Worm (Caenorhabditis elegans) whole organism, late embryonic: ENCODE measurements around the gene old-2.

Source experiments
- C08G9.2 ChIP-seq: sonication (generic microtip); optimal IDR thresholded peaks from 2 replicates; lab custom pipeline; 2016; ENCODE audit warnings: mild to moderate bottlenecking, missing genetic modification characterization, moderate library complexity, missing compliant biosample characterization
- C38D4.7 ChIP-seq: fragments of 200-800 bp; sonication (Bioruptor generic); optimal IDR thresholded peaks from 2 replicates; lab custom pipeline; 2018; ENCODE audit warnings: mild to moderate bottlenecking, missing genetic modification characterization, moderate library complexity, missing compliant biosample characterization
- F13H6.1 ChIP-seq: sonication (generic microtip); optimal IDR thresholded peaks from 2 replicates; lab custom pipeline; 2016; ENCODE audit warnings: missing genetic modification characterization, missing compliant biosample characterization
- K09A11.1 ChIP-seq: sonication (generic microtip); optimal IDR thresholded peaks from 2 replicates; lab custom pipeline; 2017; ENCODE audit warnings: antibody characterized with exemption, mild to moderate bottlenecking, missing genetic modification characterization, missing compliant biosample characterization; ENCODE audit not compliant: insufficient read depth
- T23F11.4 ChIP-seq: fragments of 200-800 bp; sonication (Bioruptor generic); optimal IDR thresholded peaks from 2 replicates; lab custom pipeline; 2018; ENCODE audit warnings: mild to moderate bottlenecking, missing genetic modification characterization, missing compliant biosample characterization
- Y22D7AL.16 ChIP-seq: sonication (generic microtip); optimal IDR thresholded peaks from 2 replicates; lab custom pipeline; 2016; ENCODE audit warnings: missing genetic modification characterization, missing compliant biosample characterization
- ahr-1 ChIP-seq: sonication (generic microtip); optimal IDR thresholded peaks from 2 replicates; lab custom pipeline; 2016; ENCODE audit warnings: missing genetic modification characterization, missing compliant biosample characterization
- ama-1 ChIP-seq: fragments of 150-350 bp; optimal IDR thresholded peaks from 2 replicates; lab custom pipeline; 2014
- ceh-19 ChIP-seq: fragments of 200-800 bp; sonication (Bioruptor generic); optimal IDR thresholded peaks from 2 replicates; lab custom pipeline; 2018; ENCODE audit warnings: mild to moderate bottlenecking, missing genetic modification characterization, missing compliant biosample characterization
- ceh-22 ChIP-seq: sonication (generic microtip); optimal IDR thresholded peaks from 2 replicates; lab custom pipeline; 2017; ENCODE audit warnings: missing biosample characterization, missing genetic modification characterization
- ceh-30 ChIP-seq: fragments of 150-350 bp; optimal IDR thresholded peaks from 2 replicates; lab custom pipeline; 2014; ENCODE audit warnings: missing biosample characterization, missing genetic modification characterization
- ceh-34 ChIP-seq: sonication (generic microtip); optimal IDR thresholded peaks from 2 replicates; lab custom pipeline; 2016; ENCODE audit warnings: mild to moderate bottlenecking, missing genetic modification characterization, missing compliant biosample characterization
- ceh-6 ChIP-seq: fragments of 200-800 bp; sonication (Bioruptor generic); optimal IDR thresholded peaks from 2 replicates; lab custom pipeline; 2018; ENCODE audit warnings: mild to moderate bottlenecking, missing genetic modification characterization, missing compliant biosample characterization
- ceh-9 ChIP-seq: sonication (generic microtip); optimal IDR thresholded peaks from 2 replicates; lab custom pipeline; 2016; ENCODE audit warnings: mild to moderate bottlenecking, missing genetic modification characterization, inconsistent platforms, missing compliant biosample characterization
- elt-4 ChIP-seq: sonication (generic microtip); optimal IDR thresholded peaks from 2 replicates; lab custom pipeline; 2016; ENCODE audit warnings: missing genetic modification characterization, missing compliant biosample characterization
- gmeb-2 ChIP-seq: sonication (generic microtip); optimal IDR thresholded peaks from 2 replicates; lab custom pipeline; 2016; ENCODE audit warnings: missing genetic modification characterization, inconsistent platforms, missing compliant biosample characterization
- hlh-15 ChIP-seq: sonication (generic microtip); optimal IDR thresholded peaks from 2 replicates; lab custom pipeline; 2016; ENCODE audit warnings: missing genetic modification characterization, missing compliant biosample characterization
- lim-6 ChIP-seq: sonication (generic microtip); optimal IDR thresholded peaks from 2 replicates; lab custom pipeline; 2016; ENCODE audit warnings: missing genetic modification characterization, missing compliant biosample characterization
- lin-11 ChIP-seq: fragments of 200-800 bp; sonication (Bioruptor generic); optimal IDR thresholded peaks from 2 replicates; lab custom pipeline; 2018; ENCODE audit warnings: mild to moderate bottlenecking, missing genetic modification characterization, missing compliant biosample characterization
- madf-2 ChIP-seq: sonication (generic microtip); optimal IDR thresholded peaks from 2 replicates; lab custom pipeline; 2017; ENCODE audit warnings: missing genetic modification characterization, missing compliant biosample characterization
- mec-3 ChIP-seq: sonication (generic microtip); optimal IDR thresholded peaks from 2 replicates; lab custom pipeline; 2016; ENCODE audit warnings: borderline replicate concordance, missing genetic modification characterization, missing compliant biosample characterization
- nfya-1 ChIP-seq: sonication (generic microtip); optimal IDR thresholded peaks from 2 replicates; lab custom pipeline; 2017; ENCODE audit warnings: missing genetic modification characterization, mild to moderate bottlenecking, missing compliant biosample characterization, antibody characterized with exemption, moderate library complexity
- nhr-11 ChIP-seq: fragments of 150-350 bp; optimal IDR thresholded peaks from 2 replicates; lab custom pipeline; 2014; ENCODE audit warnings: missing biosample characterization, missing genetic modification characterization
- nhr-232 ChIP-seq: sonication (generic microtip); optimal IDR thresholded peaks from 2 replicates; lab custom pipeline; 2016; ENCODE audit warnings: missing genetic modification characterization, missing compliant biosample characterization
- npax-4 ChIP-seq: sonication (generic microtip); optimal IDR thresholded peaks from 2 replicates; lab custom pipeline; 2016; ENCODE audit warnings: missing genetic modification characterization, missing compliant biosample characterization
- pat-9 ChIP-seq: fragments of 200-800 bp; sonication (Bioruptor generic); optimal IDR thresholded peaks from 2 replicates; lab custom pipeline; 2018; ENCODE audit warnings: mild to moderate bottlenecking, missing genetic modification characterization, moderate library complexity, missing compliant biosample characterization
- pax-1 ChIP-seq: fragments of 150-350 bp; optimal IDR thresholded peaks from 2 replicates; lab custom pipeline; 2014; ENCODE audit warnings: missing biosample characterization, missing genetic modification characterization
- pha-2 ChIP-seq: sonication (generic microtip); optimal IDR thresholded peaks from 2 replicates; lab custom pipeline; 2017; ENCODE audit warnings: mild to moderate bottlenecking, missing genetic modification characterization, missing compliant biosample characterization
- pqm-1 ChIP-seq: sonication (generic microtip); optimal IDR thresholded peaks from 2 replicates; lab custom pipeline; 2016; ENCODE audit warnings: missing genetic modification characterization, missing compliant biosample characterization
- ref-2 ChIP-seq: sonication (generic microtip); optimal IDR thresholded peaks from 2 replicates; lab custom pipeline; 2016; ENCODE audit warnings: missing genetic modification characterization, missing compliant biosample characterization
- rnt-1 ChIP-seq: sonication (generic microtip); optimal IDR thresholded peaks from 2 replicates; lab custom pipeline; 2016; ENCODE audit warnings: missing genetic modification characterization, missing compliant biosample characterization
- sox-2 ChIP-seq: fragments of 200-800 bp; sonication (Bioruptor generic); IDR thresholded peaks from 2 replicates; pipeline ENCODE4 v1.3.6; 2022; ENCODE audit warnings: missing genetic modification reagents, missing genetic modification characterization, missing compliant biosample characterization
- sox-4 ChIP-seq: sonication (generic microtip); optimal IDR thresholded peaks from 2 replicates; lab custom pipeline; 2017; ENCODE audit warnings: mild to moderate bottlenecking, missing genetic modification characterization, inconsistent platforms, missing compliant biosample characterization
- syd-9 ChIP-seq: sonication (generic microtip); optimal IDR thresholded peaks from 2 replicates; lab custom pipeline; 2016; ENCODE audit warnings: mild to moderate bottlenecking, missing genetic modification characterization, moderate library complexity, missing compliant biosample characterization
- tbx-7 ChIP-seq: sonication (generic microtip); optimal IDR thresholded peaks from 2 replicates; lab custom pipeline; 2016; ENCODE audit warnings: missing genotype, missing genetic modification characterization, missing compliant biosample characterization
- ttx-3 ChIP-seq: sonication (generic microtip); optimal IDR thresholded peaks from 2 replicates; lab custom pipeline; 2016; ENCODE audit warnings: missing genetic modification reagents, missing genetic modification characterization, missing compliant biosample characterization
- unc-42 ChIP-seq: sonication (generic microtip); optimal IDR thresholded peaks from 2 replicates; lab custom pipeline; 2016; ENCODE audit warnings: missing genotype, missing genetic modification characterization, missing compliant biosample characterization
- unc-55 ChIP-seq: sonication (generic microtip); optimal IDR thresholded peaks from 2 replicates; lab custom pipeline; 2017; ENCODE audit warnings: missing biosample characterization, missing genetic modification reagents, missing genetic modification characterization
- unc-86 ChIP-seq: sonication (generic microtip); optimal IDR thresholded peaks from 2 replicates; lab custom pipeline; 2016; ENCODE audit warnings: missing genetic modification characterization, missing compliant biosample characterization
- zip-5 ChIP-seq: sonication (generic microtip); optimal IDR thresholded peaks from 2 replicates; lab custom pipeline; 2016; ENCODE audit warnings: missing genetic modification characterization, missing compliant biosample characterization

The old-2 gene

ce11 chrII:9849497-9849896 lies at the start of gene old-2:
Gene old-2 (minus strand): TSS chrII:9849597.
- TF ChIP-seq nhr-11 (tag; lab: Kevin White, UChicago) (no peak), madf-2 (tag; lab: Kevin White, UChicago) (no peak), tbx-7 (no peak), syd-9 (tag; lab: Kevin White, UChicago) (no peak), pha-2 (tag; lab: Kevin White, UChicago) (no peak), sox-4 (tag; lab: Kevin White, UChicago) (no peak), ceh-30 (tag; lab: Kevin White, UChicago) (no peak), ref-2 (tag; lab: Kevin White, UChicago) (no peak), nfya-1 (tag; lab: Kevin White, UChicago) (no peak), hlh-15 (tag; lab: Kevin White, UChicago) (no peak), unc-86 (tag; lab: Kevin White, UChicago) (no peak), pat-9 (tag; lab: Kevin White, UChicago) (no peak), nhr-232 (tag; lab: Kevin White, UChicago) (no peak), sox-2 (GFP tag; lab: Robert Waterston, UW) (no peak), C38D4.7 (GFP tag; lab: Kevin White, UChicago) (no peak)

ce11 chrII:9898744-9899143 lies 49.3 kb upstream of the old-2 start:
- TF ChIP-seq ceh-22 (tag; lab: Kevin White, UChicago) (no peak), Y22D7AL.16 (tag; lab: Kevin White, UChicago) (no peak), K09A11.1 (tag; lab: Kevin White, UChicago) (no peak), ama-1 (lab: Kevin White, UChicago) (no peak), ceh-34 (no peak), C08G9.2 (tag; lab: Kevin White, UChicago) (no peak), ceh-9 (tag; lab: Kevin White, UChicago) (no peak), gmeb-2 (tag; lab: Kevin White, UChicago) (no peak)
- TF ChIP-seq, all 69 proteins: peak for 0

- no peak for TF ChIP-seq pha-2 (tag; lab: Kevin White, UChicago)
- TF ChIP-seq rnt-1 = no peak
- TF ChIP-seq elt-4 = no peak
- no peak for TF ChIP-seq lin-11 (tag; lab: Kevin White, UChicago)
- TF ChIP-seq ceh-19 = no peak
- no peak for TF ChIP-seq F13H6.1 (tag; lab: Kevin White, UChicago)
- no peak for TF ChIP-seq lim-6
- no peak for TF ChIP-seq ceh-6 (GFP tag; lab: Kevin White, UChicago)
- TF ChIP-seq pqm-1 (tag; lab: Kevin White, UChicago) = no peak
- TF ChIP-seq pax-1 (tag; lab: Kevin White, UChicago) = no peak
- no peak for TF ChIP-seq unc-55 (GFP tag; lab: Kevin White, UChicago)
- no peak for TF ChIP-seq ttx-3
- TF ChIP-seq ahr-1 (tag; lab: Kevin White, UChicago) = no peak
- no peak for TF ChIP-seq mec-3 (tag; lab: Kevin White, UChicago)
- TF ChIP-seq zip-5 (tag; lab: Kevin White, UChicago) = no peak
- TF ChIP-seq unc-86 (tag; lab: Kevin White, UChicago) = no peak
- no peak for TF ChIP-seq unc-42 (tag; lab: Kevin White, UChicago)
- no peak for TF ChIP-seq T23F11.4
- TF ChIP-seq npax-4 = no peak
- no peak for TF ChIP-seq sox-2 (GFP tag; lab: Robert Waterston, UW)
Measured at ce11 chrII:9895173-9895572, 45.8 kb upstream of the old-2 start.
